Fruit fly (Drosophila melanogaster) whole organism, embryonic: ENCODE results near the gene Atx-1.

Source experiments
- BEAF-32 ChIP-seq: fragments of 200-800 bp; sonication (Bioruptor generic); optimal IDR thresholded peaks from 3 replicates; lab custom pipeline; 2017; ENCODE audit warnings: missing biosample characterization, missing genetic modification characterization, mild to moderate bottlenecking, moderate library complexity, missing genetic modification reagents
- CG10462 ChIP-seq: fragments of 200-800 bp; sonication (Bioruptor generic); optimal IDR thresholded peaks from 2 replicates; lab custom pipeline; 2016; ENCODE audit warnings: missing biosample characterization, missing genetic modification characterization
- CG10543 ChIP-seq: fragments of 200-800 bp; sonication (Bioruptor generic); optimal IDR thresholded peaks from 3 replicates; lab custom pipeline; 2017; ENCODE audit warnings: missing biosample characterization, mild to moderate bottlenecking, missing genetic modification characterization, moderate library complexity
- CG11456 ChIP-seq: fragments of 200-800 bp; sonication (Bioruptor generic); IDR thresholded peaks from 3 replicates; pipeline ENCODE4 v1.3.6; 2022; ENCODE audit warnings: missing biosample characterization, missing genetic modification characterization
- CG12299 ChIP-seq: fragments of 200-800 bp; sonication (Bioruptor generic); optimal IDR thresholded peaks from 2 replicates; lab custom pipeline; 2018; ENCODE audit warnings: missing biosample characterization, mild to moderate bottlenecking, missing genetic modification characterization
- CG15011 ChIP-seq: fragments of 200-800 bp; sonication (Bioruptor generic); optimal IDR thresholded peaks from 3 replicates; lab custom pipeline; 2018; ENCODE audit warnings: missing biosample characterization, mild to moderate bottlenecking, missing genetic modification characterization
- CG15073 ChIP-seq: fragments of 200-800 bp; sonication (Bioruptor generic); optimal IDR thresholded peaks from 2 replicates; lab custom pipeline; 2016; ENCODE audit warnings: missing biosample characterization, missing genetic modification characterization
- CG16779 ChIP-seq: fragments of 200-800 bp; sonication (Bioruptor generic); IDR thresholded peaks from 2 replicates; pipeline ENCODE4 v1.3.6; 2022; ENCODE audit warnings: missing biosample characterization, missing genetic modification characterization
- CG16815 ChIP-seq: fragments of 200-800 bp; sonication (Bioruptor generic); optimal IDR thresholded peaks from 3 replicates; lab custom pipeline; 2017; ENCODE audit warnings: missing biosample characterization, mild to moderate bottlenecking, missing genetic modification characterization
- CG17186 ChIP-seq: fragments of 200-800 bp; sonication (Bioruptor generic); optimal IDR thresholded peaks from 3 replicates; lab custom pipeline; 2017; ENCODE audit warnings: missing biosample characterization, missing genetic modification reagents, missing genetic modification characterization
- CG17612 ChIP-seq: fragments of 200-800 bp; sonication (Bioruptor generic); IDR thresholded peaks from 2 replicates; pipeline ENCODE4 v1.3.6; 2022; ENCODE audit warnings: missing biosample characterization, missing genetic modification characterization
- CG2202 ChIP-seq: fragments of 200-800 bp; sonication (Bioruptor generic); optimal IDR thresholded peaks from 2 replicates; lab custom pipeline; 2018; ENCODE audit warnings: missing biosample characterization, mild to moderate bottlenecking, missing genetic modification characterization
- CG2712 ChIP-seq: fragments of 200-800 bp; optimal IDR thresholded peaks from 3 replicates; lab custom pipeline; 2019; ENCODE audit warnings: missing biosample characterization, mild to moderate bottlenecking, missing genetic modification characterization, moderate library complexity
- CG31441 ChIP-seq: fragments of 200-800 bp; sonication (Bioruptor generic); IDR thresholded peaks from 2 replicates; pipeline ENCODE4 v1.3.6; 2022; ENCODE audit warnings: missing biosample characterization, missing genetic modification characterization
- CG3163 ChIP-seq: fragments of 200-800 bp; sonication (Bioruptor generic); optimal IDR thresholded peaks from 3 replicates; lab custom pipeline; 2016; ENCODE audit warnings: missing biosample characterization, missing genetic modification characterization
- CG3995 ChIP-seq: fragments of 200-800 bp; sonication (Bioruptor generic); optimal IDR thresholded peaks from 3 replicates; lab custom pipeline; 2016; ENCODE audit warnings: missing biosample characterization, missing genetic modification characterization
- CG4730 ChIP-seq: fragments of 200-800 bp; sonication (Bioruptor generic); IDR thresholded peaks from 2 replicates; pipeline ENCODE4 v1.3.6; 2022; ENCODE audit warnings: missing biosample characterization, missing genetic modification characterization
- CG4820 ChIP-seq: fragments of 200-800 bp; sonication (Bioruptor generic); optimal IDR thresholded peaks from 3 replicates; lab custom pipeline; 2016; ENCODE audit warnings: missing biosample characterization, missing genetic modification characterization
- CG5953 ChIP-seq: fragments of 200-800 bp; sonication (Bioruptor generic); IDR thresholded peaks from 2 replicates; pipeline ENCODE4 v1.3.6; 2022; ENCODE audit warnings: missing biosample characterization, missing genetic modification characterization
- CG6272 ChIP-seq: fragments of 200-800 bp; sonication (Bioruptor generic); IDR thresholded peaks from 2 replicates; pipeline ENCODE4 v1.3.6; 2022; ENCODE audit warnings: missing biosample characterization, missing genetic modification characterization
- CG6683 ChIP-seq: fragments of 200-800 bp; sonication (Bioruptor generic); optimal IDR thresholded peaks from 2 replicates; lab custom pipeline; 2017; ENCODE audit warnings: missing biosample characterization, mild to moderate bottlenecking, missing genetic modification characterization, missing genetic modification reagents
- CG6791 ChIP-seq: fragments of 200-800 bp; sonication (Bioruptor generic); IDR thresholded peaks from 3 replicates; pipeline ENCODE4 v1.3.6; 2022; ENCODE audit warnings: missing biosample characterization, missing genetic modification characterization; ENCODE audit not compliant: partially characterized antibody
- CG9609 ChIP-seq: fragments of 200-800 bp; sonication (Bioruptor generic); optimal IDR thresholded peaks from 3 replicates; lab custom pipeline; 2016; ENCODE audit warnings: missing biosample characterization, missing genetic modification characterization
- CTCF ChIP-seq: fragments of 200-800 bp; sonication (Bioruptor generic); optimal IDR thresholded peaks from 2 replicates; lab custom pipeline; 2017; ENCODE audit warnings: missing biosample characterization, mild to moderate bottlenecking, missing genetic modification characterization, moderate library complexity
- CrebB ChIP-seq: fragments of 200-800 bp; sonication (Bioruptor generic); optimal IDR thresholded peaks from 3 replicates; lab custom pipeline; 2018; ENCODE audit warnings: missing biosample characterization, mild to moderate bottlenecking, missing genetic modification characterization
- D ChIP-seq, 2 experiments: fragments of 200-800 bp in 1 of 2; fragments of >200 bp in 1 of 2; sonication (Bioruptor generic) in 1 of 2; optimal IDR thresholded peaks; 2 replicates in 1 of 2; 3 replicates in 1 of 2; lab custom pipeline; 2017; ENCODE audit warnings: mild to moderate bottlenecking in 1 of 2, missing biosample characterization in 1 of 2, missing genetic modification characterization in 1 of 2, missing genetic modification reagents in 1 of 2
- Dad ChIP-seq: fragments of 200-800 bp; sonication (Bioruptor generic); optimal IDR thresholded peaks from 3 replicates; lab custom pipeline; 2016; ENCODE audit warnings: missing biosample characterization, missing genetic modification characterization
- Dll ChIP-seq: fragments of 200-800 bp; sonication (Bioruptor generic); IDR thresholded peaks from 4 replicates; pipeline ENCODE4 v1.3.6; 2022; ENCODE audit warnings: missing biosample characterization, missing genetic modification characterization; ENCODE audit not compliant: partially characterized antibody
- E2f2 ChIP-seq: fragments of 200-800 bp; sonication (Bioruptor generic); IDR thresholded peaks from 2 replicates; pipeline ENCODE4 v1.3.6; 2022; ENCODE audit warnings: missing biosample characterization, missing genetic modification characterization
- Elba2 ChIP-seq: fragments of 200-800 bp; sonication (Bioruptor generic); optimal IDR thresholded peaks from 3 replicates; lab custom pipeline; 2016; ENCODE audit warnings: missing biosample characterization, missing genetic modification characterization
- GATAe ChIP-seq: fragments of 200-800 bp; sonication (Bioruptor generic); conservative IDR thresholded peaks from 2 replicates; pipeline ENCODE4 v1.3.6; 2022; ENCODE audit warnings: missing biosample characterization, missing genetic modification characterization
- HHEX ChIP-seq: fragments of 200-800 bp; sonication (Bioruptor generic); optimal IDR thresholded peaks from 3 replicates; lab custom pipeline; 2017; ENCODE audit warnings: missing biosample characterization, mild to moderate bottlenecking, missing genetic modification characterization, missing genetic modification reagents
- Lpt ChIP-seq: fragments of >200 bp; optimal IDR thresholded peaks from 2 replicates; lab custom pipeline; 2018; ENCODE audit warnings: missing biosample characterization, missing genetic modification characterization
- MESR4 ChIP-seq: fragments of 200-800 bp; sonication (Bioruptor generic); optimal IDR thresholded peaks from 2 replicates; lab custom pipeline; 2018; ENCODE audit warnings: missing biosample characterization, mild to moderate bottlenecking, missing genetic modification characterization, moderate library complexity
- Sox100B ChIP-seq: fragments of 200-800 bp; sonication (Bioruptor generic); optimal IDR thresholded peaks from 3 replicates; lab custom pipeline; 2018; ENCODE audit warnings: missing biosample characterization, mild to moderate bottlenecking, missing genetic modification characterization
- Xrp1 ChIP-seq: fragments of 200-800 bp; sonication (Bioruptor generic); IDR thresholded peaks from 2 replicates; pipeline ENCODE4 v1.3.6; 2022; ENCODE audit warnings: missing biosample characterization, missing genetic modification characterization
- bsh ChIP-seq, 2 experiments: fragments of 200-800 bp; sonication (Bioruptor generic); optimal IDR thresholded peaks; 2 replicates each; lab custom pipeline; 2017 to 2018; ENCODE audit warnings: mild to moderate bottlenecking in 2 of 2, missing biosample characterization in 2 of 2, missing genetic modification characterization in 2 of 2, moderate library complexity in 1 of 2
- chinmo ChIP-seq: fragments of 200-800 bp; sonication (Bioruptor generic); IDR thresholded peaks from 4 replicates; pipeline ENCODE4 v1.3.6; 2022; ENCODE audit warnings: missing biosample characterization, missing genetic modification characterization; ENCODE audit not compliant: partially characterized antibody
- esg ChIP-seq: fragments of 200-800 bp; sonication (Bioruptor generic); conservative IDR thresholded peaks from 2 replicates; pipeline ENCODE4 v1.3.6; 2022; ENCODE audit warnings: missing biosample characterization, missing genetic modification characterization
- eve ChIP-seq, 2 experiments: fragments of >200 bp; optimal IDR thresholded peaks; 2 replicates each; lab custom pipeline; 2017; ENCODE audit warnings: missing biosample characterization in 2 of 2, missing genetic modification characterization in 2 of 2
- ewg ChIP-seq: fragments of 200-800 bp; sonication (Bioruptor generic); optimal IDR thresholded peaks from 3 replicates; lab custom pipeline; 2017; ENCODE audit warnings: mild to moderate bottlenecking, missing biosample characterization, missing genetic modification reagents, missing genetic modification characterization
- fu2 ChIP-seq: fragments of 200-800 bp; sonication (Bioruptor generic); optimal IDR thresholded peaks from 2 replicates; lab custom pipeline; 2016; ENCODE audit warnings: missing biosample characterization, missing genetic modification characterization
- gcm ChIP-seq: fragments of 200-800 bp; sonication (Bioruptor generic); optimal IDR thresholded peaks from 2 replicates; lab custom pipeline; 2019; ENCODE audit warnings: missing biosample characterization, mild to moderate bottlenecking, missing genetic modification characterization, moderate library complexity
- her ChIP-seq: fragments of 200-800 bp; sonication (Bioruptor generic); optimal IDR thresholded peaks from 2 replicates; lab custom pipeline; 2016; ENCODE audit warnings: missing biosample characterization, missing genetic modification characterization
- mld ChIP-seq: fragments of 200-800 bp; sonication (Bioruptor generic); IDR thresholded peaks from 3 replicates; pipeline ENCODE4 v1.3.6; 2022; ENCODE audit warnings: missing biosample characterization, missing genetic modification characterization; ENCODE audit not compliant: partially characterized antibody
- nerfin-2 ChIP-seq: fragments of 200-800 bp; sonication (Bioruptor generic); IDR thresholded peaks from 2 replicates; pipeline ENCODE4 v1.3.6; 2022; ENCODE audit warnings: missing biosample characterization, missing genetic modification characterization; ENCODE audit not compliant: partially characterized antibody
- onecut ChIP-seq: fragments of 200-800 bp; sonication (Bioruptor generic); IDR thresholded peaks from 2 replicates; pipeline ENCODE4 v1.3.6; 2022; ENCODE audit warnings: missing biosample characterization, missing genetic modification characterization
- run ChIP-seq: fragments of 200-800 bp; sonication (Bioruptor generic); optimal IDR thresholded peaks from 3 replicates; lab custom pipeline; 2018; ENCODE audit warnings: missing biosample characterization, mild to moderate bottlenecking, missing genetic modification characterization
- sd ChIP-seq: fragments of 200-800 bp; sonication (Bioruptor generic); optimal IDR thresholded peaks from 3 replicates; lab custom pipeline; 2018; ENCODE audit warnings: missing biosample characterization, mild to moderate bottlenecking, missing genetic modification characterization, moderate library complexity
- sim ChIP-seq: fragments of 200-800 bp; sonication (Bioruptor generic); IDR thresholded peaks from 2 replicates; pipeline ENCODE4 v1.3.6; 2022; ENCODE audit warnings: missing biosample characterization, missing genetic modification characterization
- tgo ChIP-seq: fragments of 200-800 bp; sonication (Bioruptor generic); IDR thresholded peaks from 3 replicates; pipeline ENCODE4 v1.3.6; 2022; ENCODE audit warnings: missing biosample characterization, missing genetic modification characterization

The Atx-1 gene

DNA sequence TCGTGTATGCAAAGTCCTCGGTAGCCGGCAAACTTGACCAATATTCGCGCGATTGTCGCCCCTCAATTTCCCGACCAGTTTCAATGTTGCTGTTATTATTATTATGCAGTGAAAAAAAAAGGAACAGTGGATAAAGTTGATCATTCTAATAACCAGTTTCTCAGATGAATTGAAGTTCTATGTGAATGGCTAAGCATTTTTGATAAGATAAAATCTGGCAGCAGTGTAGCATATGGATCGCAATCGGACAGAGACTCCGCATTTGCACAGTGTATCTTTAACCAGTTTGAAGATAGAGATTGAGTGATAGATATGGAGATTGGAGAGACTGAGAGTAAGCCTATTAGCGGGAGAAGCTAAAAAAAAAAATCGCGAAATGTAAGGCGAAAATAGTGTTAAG is 29.6 kb upstream of the Atx-1 start (continued):
- no peak for TF ChIP-seq Lpt (GFP tag; lab: Kevin White, UChicago)
- peak; percentile 37 for TF ChIP-seq CG2712
- peak; percentile 67 for TF ChIP-seq esg (GFP tag; lab: Robert Waterston, UW)
- peak; percentile 37; the same call in 1 of the 2 replicates for TF ChIP-seq CG16779 (GFP tag; lab: Robert Waterston, UW)
- no peak for TF ChIP-seq CG15073 (GFP tag; lab: Kevin White, UChicago)
- TF ChIP-seq CG6791 (GFP tag; lab: Robert Waterston, UW) = no peak
- no peak for TF ChIP-seq CG10462
- no peak for TF ChIP-seq CG17186 (GFP tag; lab: Kevin White, UChicago)
- peak; percentile 41; the same call in 1 of the 2 replicates for TF ChIP-seq onecut (GFP tag; lab: Robert Waterston, UW)
- TF ChIP-seq CG6683 = no peak
- no peak for TF ChIP-seq run
- no peak for TF ChIP-seq MESR4 (GFP tag; lab: Kevin White, UChicago)
- peak; percentile 83 for TF ChIP-seq her (GFP tag; lab: Kevin White, UChicago)
- TF ChIP-seq Dad (GFP tag; lab: Kevin White, UChicago) = peak; percentile 44
- TF ChIP-seq CG15011 = peak; percentile 44
- peak; percentile 39; the same call in 1 of the 2 replicates for TF ChIP-seq E2f2
- TF ChIP-seq CG10543 (GFP tag; lab: Kevin White, UChicago) = no peak
- no peak for TF ChIP-seq CG12299 (tag; lab: Kevin White, UChicago)
- no peak for TF ChIP-seq GATAe
- TF ChIP-seq Sox100B (GFP tag; lab: Kevin White, UChicago) = peak; percentile 23
- TF ChIP-seq BEAF-32 (GFP tag; lab: Kevin White, UChicago) = no peak
- TF ChIP-seq Elba2 (GFP tag; lab: Kevin White, UChicago) = no peak
- TF ChIP-seq CG3163 (GFP tag; lab: Kevin White, UChicago) = peak; percentile 53
- TF ChIP-seq CG17612 = peak; percentile 61
- TF ChIP-seq CG5953 (GFP tag; lab: Robert Waterston, UW) = 0 out of 2 replicates have a peak, but pooled peaks have one; percentile 8
- TF ChIP-seq chinmo (GFP tag; lab: Robert Waterston, UW) = no peak
- TF ChIP-seq nerfin-2 (GFP tag; lab: Robert Waterston, UW) = no peak
- peak; percentile 17 for TF ChIP-seq ewg (GFP tag; lab: Kevin White, UChicago)
- TF ChIP-seq CG3995 (GFP tag; lab: Kevin White, UChicago) = peak; percentile 51
- TF ChIP-seq CG16815 (GFP tag; lab: Kevin White, UChicago) = no peak
- TF ChIP-seq sd (tag; lab: Kevin White, UChicago) = no peak
- TF ChIP-seq HHEX (GFP tag; lab: Kevin White, UChicago) = peak; percentile 67
- TF ChIP-seq gcm (GFP tag; lab: Kevin White, UChicago) = peak; percentile 32
- TF ChIP-seq CG4820 = peak; percentile 46
- peak; percentile 86 for TF ChIP-seq CG11456 (GFP tag; lab: Robert Waterston, UW)
- peak; percentile 32; the same call in 1 of the 2 replicates for TF ChIP-seq CG4730
- no peak for TF ChIP-seq sim
- TF ChIP-seq CG31441 (GFP tag; lab: Robert Waterston, UW) = peak; percentile 69
- no peak for TF ChIP-seq CG2202 (tag; lab: Kevin White, UChicago)
- TF ChIP-seq Dll = no peak
- TF ChIP-seq D (optimal IDR thresholded peaks at IDR 0.05; lab: Kevin White, UChicago) = no peak
- no peak for TF ChIP-seq D (GFP tag; optimal IDR thresholded peaks at IDR 0.05; lab: Kevin White, UChicago)
- TF ChIP-seq tgo = peak; percentile 72
- TF ChIP-seq bsh (GFP tag; optimal IDR thresholded peaks at IDR 0.05; lab: Kevin White, UChicago) = peak; percentile 37 to 53
- peak; percentile 69 for TF ChIP-seq Xrp1 (GFP tag; lab: Robert Waterston, UW)
- TF ChIP-seq CrebB (tag; lab: Kevin White, UChicago) = peak; percentile 38
- TF ChIP-seq eve (GFP tag; optimal IDR thresholded peaks at IDR 0.05; lab: Kevin White, UChicago) = no peak
- peak; percentile 70 for TF ChIP-seq CG9609 (GFP tag; lab: Kevin White, UChicago)
- TF ChIP-seq fu2 = peak; percentile 73
- no peak for TF ChIP-seq CTCF
- peak; percentile 49; the same call in 1 of the 2 replicates for TF ChIP-seq CG6272 (GFP tag; lab: Robert Waterston, UW)
- no peak for TF ChIP-seq mld
